Fruit fly (Drosophila melanogaster) whole organism, prepupa: ENCODE results near the gene ND-42.

ENCODE experiments used
- Blimp-1 ChIP-seq: fragments of 200-800 bp; sonication (Bioruptor generic); optimal IDR thresholded peaks from 3 replicates; lab custom pipeline; 2017; ENCODE audit warnings: missing biosample characterization, missing genetic modification characterization, mild to moderate bottlenecking, moderate library complexity, missing genetic modification reagents
- CG10631 ChIP-seq: fragments of 200-800 bp; sonication (Bioruptor generic); optimal IDR thresholded peaks from 2 replicates; lab custom pipeline; 2016; ENCODE audit warnings: missing biosample characterization, missing genetic modification characterization
- CG10669 ChIP-seq: fragments of 200-800 bp; sonication (Bioruptor generic); optimal IDR thresholded peaks from 3 replicates; lab custom pipeline; 2018; ENCODE audit warnings: missing biosample characterization, mild to moderate bottlenecking, missing genetic modification characterization, moderate library complexity
- CG11294 ChIP-seq: fragments of 200-800 bp; sonication (Bioruptor generic); IDR thresholded peaks from 2 replicates; pipeline ENCODE4 v1.3.6; 2022; ENCODE audit warnings: missing biosample characterization, missing genetic modification characterization
- CG11762 ChIP-seq: fragments of 200-800 bp; sonication (Bioruptor generic); optimal IDR thresholded peaks from 3 replicates; lab custom pipeline; 2016; ENCODE audit warnings: missing biosample characterization, missing genetic modification characterization; ENCODE audit not compliant: insufficient read depth
- CG11902 ChIP-seq: fragments of 200-800 bp; sonication (Bioruptor generic); optimal IDR thresholded peaks from 3 replicates; lab custom pipeline; 2016; ENCODE audit warnings: missing biosample characterization, missing genetic modification characterization
- CG15336 ChIP-seq: fragments of 200-800 bp; sonication (Bioruptor generic); IDR thresholded peaks from 2 replicates; pipeline ENCODE4 v1.3.6; 2022; ENCODE audit warnings: missing biosample characterization, missing genetic modification characterization
- CG1621 ChIP-seq: fragments of 200-800 bp; sonication (Bioruptor generic); optimal IDR thresholded peaks from 3 replicates; lab custom pipeline; 2018; ENCODE audit warnings: missing biosample characterization, mild to moderate bottlenecking, missing genetic modification characterization
- CG16779 ChIP-seq: fragments of 200-800 bp; sonication (Bioruptor generic); optimal IDR thresholded peaks from 3 replicates; lab custom pipeline; 2017; ENCODE audit warnings: missing biosample characterization, mild to moderate bottlenecking, missing genetic modification characterization
- CG3032 ChIP-seq: fragments of 200-800 bp; optimal IDR thresholded peaks from 2 replicates; lab custom pipeline; 2019; ENCODE audit warnings: missing biosample characterization, mild to moderate bottlenecking, missing genetic modification characterization, moderate library complexity
- CG31627 ChIP-seq: fragments of 200-800 bp; sonication (Bioruptor generic); optimal IDR thresholded peaks from 3 replicates; lab custom pipeline; 2016; ENCODE audit warnings: missing biosample characterization, missing genetic modification characterization
- CG32006 ChIP-seq: fragments of 200-800 bp; sonication (Bioruptor generic); optimal IDR thresholded peaks from 3 replicates; lab custom pipeline; 2017; ENCODE audit warnings: missing biosample characterization, mild to moderate bottlenecking, missing genetic modification characterization
- CG34406 ChIP-seq: fragments of 200-800 bp; sonication (Bioruptor generic); optimal IDR thresholded peaks from 3 replicates; lab custom pipeline; 2016; ENCODE audit warnings: missing biosample characterization, missing genetic modification characterization
- CG3919 ChIP-seq: fragments of 200-800 bp; sonication (Bioruptor generic); optimal IDR thresholded peaks from 3 replicates; lab custom pipeline; 2016; ENCODE audit warnings: missing biosample characterization, missing genetic modification characterization
- CG4318 ChIP-seq: fragments of 200-800 bp; sonication (Bioruptor generic); optimal IDR thresholded peaks from 3 replicates; lab custom pipeline; 2017; ENCODE audit warnings: missing biosample characterization, mild to moderate bottlenecking, missing genetic modification characterization
- CG6792 ChIP-seq: fragments of 200-800 bp; sonication (Bioruptor generic); optimal IDR thresholded peaks from 3 replicates; lab custom pipeline; 2016; ENCODE audit warnings: missing biosample characterization, missing genetic modification characterization
- CG6808 ChIP-seq: fragments of 200-800 bp; sonication (Bioruptor generic); optimal IDR thresholded peaks from 3 replicates; lab custom pipeline; 2017; ENCODE audit warnings: missing biosample characterization, missing genetic modification characterization, mild to moderate bottlenecking, moderate library complexity, missing genetic modification reagents
- CG6854 ChIP-seq: fragments of 200-800 bp; sonication (Bioruptor generic); optimal IDR thresholded peaks from 2 replicates; lab custom pipeline; 2017; ENCODE audit warnings: missing biosample characterization, mild to moderate bottlenecking, missing genetic modification characterization
- CG7368 ChIP-seq: fragments of 200-800 bp; sonication (Bioruptor generic); optimal IDR thresholded peaks from 3 replicates; lab custom pipeline; 2016; ENCODE audit warnings: missing biosample characterization, missing genetic modification characterization
- CG8119 ChIP-seq: fragments of 200-800 bp; sonication (Bioruptor generic); IDR thresholded peaks from 3 replicates; pipeline ENCODE4 v1.3.6; 2022; ENCODE audit warnings: missing biosample characterization, missing genetic modification characterization
- CG8632 ChIP-seq: fragments of 200-800 bp; sonication (Bioruptor generic); optimal IDR thresholded peaks from 3 replicates; lab custom pipeline; 2016; ENCODE audit warnings: missing biosample characterization, missing genetic modification characterization
- CG9139 ChIP-seq: fragments of 200-800 bp; sonication (Bioruptor generic); optimal IDR thresholded peaks from 3 replicates; lab custom pipeline; 2017; ENCODE audit warnings: missing biosample characterization, mild to moderate bottlenecking, missing genetic modification characterization
- Eip75B ChIP-seq: fragments of 200-800 bp; sonication (Bioruptor generic); optimal IDR thresholded peaks from 3 replicates; lab custom pipeline; 2016; ENCODE audit warnings: missing biosample characterization, missing genetic modification characterization
- Eip78C ChIP-seq: fragments of 200-800 bp; sonication (Bioruptor generic); peaks from one replicate; lab custom pipeline; 2016; ENCODE audit warnings: missing biosample characterization, missing genetic modification characterization
- Eip93F ChIP-seq: fragments of 200-800 bp; sonication (Bioruptor generic); optimal IDR thresholded peaks from 2 replicates; lab custom pipeline; 2016; ENCODE audit warnings: missing biosample characterization, mild to moderate bottlenecking, missing genetic modification characterization
- Ets21C ChIP-seq: fragments of 200-800 bp; sonication (Bioruptor generic); optimal IDR thresholded peaks from 3 replicates; lab custom pipeline; 2016; ENCODE audit warnings: missing biosample characterization, missing genetic modification characterization
- Ets96B ChIP-seq: fragments of 200-800 bp; optimal IDR thresholded peaks from 2 replicates; lab custom pipeline; 2019; ENCODE audit warnings: missing biosample characterization, mild to moderate bottlenecking, missing genetic modification characterization, moderate library complexity
- Gug ChIP-seq: fragments of 200-800 bp; sonication (Bioruptor generic); IDR thresholded peaks from 2 replicates; pipeline ENCODE4 v1.3.6; 2022; ENCODE audit warnings: missing biosample characterization, missing genetic modification characterization
- Hr38 ChIP-seq: sonication (Bioruptor generic); optimal IDR thresholded peaks from 2 replicates; lab custom pipeline; 2016; ENCODE audit warnings: missing biosample characterization, missing genetic modification characterization
- Hr39 ChIP-seq: fragments of 200-800 bp; sonication (Bioruptor generic); optimal IDR thresholded peaks from 2 replicates; lab custom pipeline; 2016; ENCODE audit warnings: missing biosample characterization, missing genetic modification characterization
- Lpt ChIP-seq: fragments of 200-800 bp; sonication (Bioruptor generic); optimal IDR thresholded peaks from 3 replicates; lab custom pipeline; 2016; ENCODE audit warnings: missing biosample characterization, missing genetic modification characterization
- Met ChIP-seq: fragments of 200-800 bp; sonication (Bioruptor generic); optimal IDR thresholded peaks from 3 replicates; lab custom pipeline; 2016; ENCODE audit warnings: missing biosample characterization, missing genetic modification characterization
- OdsH ChIP-seq: fragments of 200-800 bp; sonication (Bioruptor generic); optimal IDR thresholded peaks from 3 replicates; lab custom pipeline; 2016; ENCODE audit warnings: missing biosample characterization, missing genetic modification characterization
- Sox102F ChIP-seq: fragments of 200-800 bp; sonication (Bioruptor generic); optimal IDR thresholded peaks from 2 replicates; lab custom pipeline; 2016; ENCODE audit warnings: missing biosample characterization, mild to moderate bottlenecking, missing genetic modification characterization
- Sox14 ChIP-seq: fragments of 200-800 bp; sonication (Bioruptor generic); optimal IDR thresholded peaks from 3 replicates; lab custom pipeline; 2016; ENCODE audit warnings: missing biosample characterization, missing genetic modification characterization
- Sox15 ChIP-seq: fragments of 200-800 bp; sonication (Bioruptor generic); optimal IDR thresholded peaks from 3 replicates; lab custom pipeline; 2016; ENCODE audit warnings: missing biosample characterization, missing genetic modification characterization
- achi ChIP-seq: fragments of 200-800 bp; sonication (Bioruptor generic); optimal IDR thresholded peaks from 3 replicates; lab custom pipeline; 2016; ENCODE audit warnings: missing biosample characterization, missing genetic modification characterization
- cyc ChIP-seq: fragments of 200-800 bp; sonication (Bioruptor generic); optimal IDR thresholded peaks from 3 replicates; lab custom pipeline; 2016; ENCODE audit warnings: missing biosample characterization, missing genetic modification characterization
- dac ChIP-seq: fragments of 200-800 bp; sonication (Bioruptor generic); optimal IDR thresholded peaks from 2 replicates; lab custom pipeline; 2017; ENCODE audit warnings: missing biosample characterization, mild to moderate bottlenecking, missing genetic modification characterization
- dsx ChIP-seq: fragments of 200-800 bp; optimal IDR thresholded peaks from 3 replicates; lab custom pipeline; 2019; ENCODE audit warnings: missing biosample characterization, mild to moderate bottlenecking, missing genetic modification characterization, moderate library complexity; ENCODE audit not compliant: poor library complexity, severe bottlenecking
- eg ChIP-seq: fragments of 200-800 bp; sonication (Bioruptor generic); IDR thresholded peaks from 3 replicates; pipeline ENCODE4 v1.3.6; 2022; ENCODE audit warnings: missing biosample characterization, missing genetic modification characterization
- esn ChIP-seq: fragments of 200-800 bp; sonication (Bioruptor generic); optimal IDR thresholded peaks from 2 replicates; lab custom pipeline; 2016; ENCODE audit warnings: missing biosample characterization, mild to moderate bottlenecking, missing genetic modification characterization, moderate library complexity
- fd59A ChIP-seq: fragments of 200-800 bp; sonication (Bioruptor generic); optimal IDR thresholded peaks from 2 replicates; lab custom pipeline; 2017; ENCODE audit warnings: missing biosample characterization, mild to moderate bottlenecking, missing genetic modification characterization, missing genetic modification reagents
- fd85E ChIP-seq: fragments of 200-800 bp; sonication (Bioruptor generic); optimal IDR thresholded peaks from 3 replicates; lab custom pipeline; 2016; ENCODE audit warnings: missing biosample characterization, missing genetic modification characterization
- fkh ChIP-seq: fragments of 200-800 bp; sonication (Bioruptor generic); optimal IDR thresholded peaks from 3 replicates; lab custom pipeline; 2017; ENCODE audit warnings: missing biosample characterization, mild to moderate bottlenecking, missing genetic modification characterization, moderate library complexity
- lz ChIP-seq: fragments of 200-800 bp; sonication (Bioruptor generic); optimal IDR thresholded peaks from 3 replicates; lab custom pipeline; 2016; ENCODE audit warnings: missing biosample characterization, missing genetic modification characterization
- net ChIP-seq: fragments of 200-800 bp; sonication (Bioruptor generic); optimal IDR thresholded peaks from 3 replicates; lab custom pipeline; 2016; ENCODE audit warnings: missing biosample characterization, missing genetic modification characterization
- pdm3 ChIP-seq: fragments of 200-800 bp; sonication (Bioruptor generic); optimal IDR thresholded peaks from 3 replicates; lab custom pipeline; 2016; ENCODE audit warnings: missing biosample characterization, missing genetic modification characterization
- salr ChIP-seq, 2 experiments: fragments of 200-800 bp; sonication (Bioruptor generic); optimal IDR thresholded peaks; 3 replicates each; lab custom pipeline; 2016 to 2018; ENCODE audit warnings: missing biosample characterization in 2 of 2, missing genetic modification characterization in 2 of 2, mild to moderate bottlenecking in 1 of 2
- ss ChIP-seq, 2 experiments: fragments of 200-800 bp; sonication (Bioruptor generic); optimal IDR thresholded peaks; 2 replicates in 1 of 2; 3 replicates in 1 of 2; lab custom pipeline; 2017 to 2018; ENCODE audit warnings: mild to moderate bottlenecking in 2 of 2, missing biosample characterization in 2 of 2, missing genetic modification characterization in 2 of 2, moderate library complexity in 1 of 2
- topi ChIP-seq: fragments of 200-800 bp; sonication (Bioruptor generic); optimal IDR thresholded peaks from 3 replicates; lab custom pipeline; 2016; ENCODE audit warnings: missing biosample characterization, missing genetic modification characterization
- vri ChIP-seq: fragments of 200-800 bp; sonication (Bioruptor generic); optimal IDR thresholded peaks from 3 replicates; lab custom pipeline; 2016; ENCODE audit warnings: missing biosample characterization, mild to moderate bottlenecking, missing genetic modification characterization

The ND-42 gene

DNA sequence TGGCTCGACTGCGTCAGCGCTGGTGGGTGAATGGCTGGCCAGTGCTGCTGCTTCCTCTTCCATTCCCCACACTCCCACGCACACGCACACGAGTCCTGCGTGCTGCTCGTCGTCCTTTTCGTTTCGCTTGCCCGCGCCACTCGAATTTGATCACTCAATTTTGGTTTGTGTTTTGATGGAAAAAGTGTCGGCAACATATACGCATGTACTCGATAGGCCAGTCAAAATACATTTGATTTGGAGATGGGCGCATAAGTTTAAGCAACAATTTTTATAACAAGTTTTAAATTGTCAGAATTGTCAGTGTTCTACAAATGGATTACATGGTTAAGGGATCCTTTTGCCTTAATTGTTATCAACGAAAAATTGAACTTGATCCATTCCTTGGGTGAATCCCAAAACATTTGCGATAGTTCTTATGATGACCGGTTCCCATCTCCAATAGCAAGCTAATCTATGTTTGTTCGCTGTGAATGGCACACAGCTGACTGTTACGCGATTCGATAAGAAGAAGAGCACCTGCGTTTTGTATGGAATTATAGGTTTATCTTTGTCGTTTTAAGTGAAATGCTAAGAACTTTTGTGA lies 4.4 kb upstream of the ND-42 start, which contains the start of the genes Mitofilin and mRpL35:
Gene Mitofilin, minus strand, starts transcription at position 295 of the 586 bp plus-strand sequence.
Gene mRpL35, plus strand, starts transcription at position 487 of the 586 bp plus-strand sequence.
- TF ChIP-seq Gug (GFP tag; lab: Robert Waterston, UW): no peak
- no peak for TF ChIP-seq CG15336 (GFP tag; lab: Robert Waterston, UW)
- TF ChIP-seq achi (GFP tag; lab: Kevin White, UChicago): peak; percentile 38
- TF ChIP-seq CG11294 (GFP tag; lab: Robert Waterston, UW): no peak; the same call in 1 of the 2 replicates
- TF ChIP-seq CG3032: peak; percentile 49
- peak; percentile 20 for TF ChIP-seq CG6808 (GFP tag; lab: Kevin White, UChicago)
- TF ChIP-seq CG8632 (GFP tag; lab: Kevin White, UChicago): no peak
- TF ChIP-seq CG11762: no peak
- no peak for TF ChIP-seq Met (GFP tag; lab: Kevin White, UChicago)
- no peak for TF ChIP-seq salr (GFP tag; optimal IDR thresholded peaks at IDR 0.05; lab: Kevin White, UChicago)
- TF ChIP-seq Eip78C (GFP tag; lab: Kevin White, UChicago): peak; percentile 69
- no peak for TF ChIP-seq eg
- TF ChIP-seq CG34406: no peak
- peak; percentile 53 for TF ChIP-seq lz (GFP tag; lab: Kevin White, UChicago)
- TF ChIP-seq ss (GFP tag; optimal IDR thresholded peaks at IDR 0.05; lab: Kevin White, UChicago): peak in 1 of 2 experiments; percentile 15
- TF ChIP-seq Sox14 (GFP tag; lab: Kevin White, UChicago): peak; percentile 36
- TF ChIP-seq esn (GFP tag; lab: Kevin White, UChicago): peak; percentile 63
- no peak for TF ChIP-seq CG32006 (GFP tag; lab: Kevin White, UChicago)
- TF ChIP-seq vri: peak; percentile 57
- TF ChIP-seq CG6854: no peak
- TF ChIP-seq CG10669: no peak
- TF ChIP-seq Ets96B (tag; lab: Kevin White, UChicago): peak; percentile 23
- TF ChIP-seq pdm3 (GFP tag; lab: Kevin White, UChicago): no peak
- TF ChIP-seq fd85E (GFP tag; lab: Kevin White, UChicago): no peak
- TF ChIP-seq fd59A (GFP tag; lab: Kevin White, UChicago): no peak
- peak; percentile 70 for TF ChIP-seq CG10631 (GFP tag; lab: Kevin White, UChicago)
- no peak for TF ChIP-seq CG8119
- no peak for TF ChIP-seq dsx (GFP tag; lab: Kevin White, UChicago)
- peak; percentile 39 for TF ChIP-seq topi (GFP tag; lab: Kevin White, UChicago)
- TF ChIP-seq CG7368: no peak
- TF ChIP-seq CG16779 (tag; lab: Kevin White, UChicago): no peak
- TF ChIP-seq CG31627 (GFP tag; lab: Kevin White, UChicago): peak; percentile 68
- no peak for TF ChIP-seq Eip93F (GFP tag; lab: Kevin White, UChicago)
- peak; percentile 51 for TF ChIP-seq Sox15 (GFP tag; lab: Kevin White, UChicago)
- peak; percentile 6 for TF ChIP-seq Ets21C (GFP tag; lab: Kevin White, UChicago)
- peak; percentile 53 for TF ChIP-seq cyc (GFP tag; lab: Kevin White, UChicago)
- TF ChIP-seq net (GFP tag; lab: Kevin White, UChicago): no peak
- TF ChIP-seq Eip75B (GFP tag; lab: Kevin White, UChicago): peak; percentile 47
- TF ChIP-seq OdsH (GFP tag; lab: Kevin White, UChicago): peak; percentile 50
- no peak for TF ChIP-seq Lpt
- no peak for TF ChIP-seq CG1621
- no peak for TF ChIP-seq CG4318 (GFP tag; lab: Kevin White, UChicago)
- TF ChIP-seq fkh (GFP tag; lab: Kevin White, UChicago): no peak
- peak; percentile 3 for TF ChIP-seq dac (GFP tag; lab: Kevin White, UChicago)
- peak; percentile 2 for TF ChIP-seq CG6792 (GFP tag; lab: Kevin White, UChicago)
- TF ChIP-seq CG9139 (GFP tag; lab: Kevin White, UChicago): no peak
- TF ChIP-seq CG11902: peak; percentile 13
- TF ChIP-seq Sox102F: no peak
- no peak for TF ChIP-seq Hr38 (GFP tag; lab: Kevin White, UChicago)
- TF ChIP-seq Hr39 (GFP tag; lab: Kevin White, UChicago): peak; percentile 66
- no peak for TF ChIP-seq Blimp-1 (GFP tag; lab: Kevin White, UChicago)
- peak; percentile 37 for TF ChIP-seq CG3919
